Fruit fly (Drosophila melanogaster) whole organism: ENCODE measurements around the gene CG33116.

Experiments used
- CG8478 ChIP-seq: fragments of >200 bp; optimal IDR thresholded peaks from 2 replicates; lab custom pipeline; 2018; ENCODE audit warnings: inconsistent platforms
- Dll ChIP-seq: fragments of >200 bp; optimal IDR thresholded peaks from 2 replicates; lab custom pipeline; 2017
- EcR ChIP-seq, 2 experiments: fragments of >200 bp; optimal IDR thresholded peaks; 2 replicates each; lab custom pipeline; 2017; ENCODE audit warnings: missing biosample characterization in 2 of 2, missing genetic modification characterization in 2 of 2, missing genetic modification reagents in 2 of 2
- pan ChIP-seq: fragments of >200 bp; optimal IDR thresholded peaks from 2 replicates; lab custom pipeline; 2017
- psq ChIP-seq: fragments of >200 bp; optimal IDR thresholded peaks from 2 replicates; lab custom pipeline; 2017
- usp ChIP-seq: fragments of >200 bp; optimal IDR thresholded peaks from 2 replicates; lab custom pipeline; 2017; ENCODE audit warnings: missing biosample characterization, missing genetic modification characterization, mixed read lengths

The CG33116 gene

dm6 chr2L:19574959-19575625, 41.8 kb downstream of the CG33116 start:
- no peak for TF ChIP-seq Dll (lab: Kevin White, UChicago)
- peak in 1 of 2 experiments; percentile 92 for TF ChIP-seq EcR (GFP tag; optimal IDR thresholded peaks at IDR 0.05; lab: Kevin White, UChicago)

dm6 chr2L:19575626-19576298, 42.5 kb downstream of the CG33116 start:
- TF ChIP-seq Dll (lab: Kevin White, UChicago): peak; percentile 72
- no peak for TF ChIP-seq usp

- TF ChIP-seq CG8478 (lab: Kevin White, UChicago) (peak; percentile 76), pan (lab: Kevin White, UChicago) (no peak)
Measured at dm6 chr2L:19576299-19576971, 43.2 kb downstream of the CG33116 start.

- no peak for TF ChIP-seq EcR (GFP tag; optimal IDR thresholded peaks at IDR 0.05; lab: Kevin White, UChicago)
- no peak for TF ChIP-seq pan (lab: Kevin White, UChicago)
- TF ChIP-seq Dll (lab: Kevin White, UChicago): no peak
- TF ChIP-seq CG8478 (lab: Kevin White, UChicago): no peak
- TF ChIP-seq psq (lab: Kevin White, UChicago): no peak
- no peak for TF ChIP-seq usp
Measured at dm6 chr2L:19577187-19577765, 44.0 kb downstream of the CG33116 start, which contains the start of the genes spi and msb1l. TSS of gene spi (minus strand) at chr2L:19577315. TSS of gene msb1l (plus strand) at chr2L:19577701.

dm6 chr2L:19579995-19580578, 46.8 kb downstream of the CG33116 start, which contains the start of gene Pmvk:
TSS of gene Pmvk (minus strand) at chr2L:19580351.
- TF ChIP-seq psq (lab: Kevin White, UChicago) (no peak), CG8478 (lab: Kevin White, UChicago) (no peak), EcR (GFP tag; optimal IDR thresholded peaks at IDR 0.05; lab: Kevin White, UChicago) (no peak), usp (no peak), pan (lab: Kevin White, UChicago) (no peak), Dll (lab: Kevin White, UChicago) (no peak)

dm6 chr2L:19582185-19582584, 48.9 kb downstream of the CG33116 start, which contains the start of gene Hakai:
TSS of gene Hakai (minus strand) at chr2L:19582474.
- TF ChIP-seq psq (lab: Kevin White, UChicago) (no peak), pan (lab: Kevin White, UChicago) (no peak), CG8478 (lab: Kevin White, UChicago) (no peak), Dll (lab: Kevin White, UChicago) (no peak), usp (no peak), EcR (GFP tag; optimal IDR thresholded peaks at IDR 0.05; lab: Kevin White, UChicago) (no peak)

dm6 chr2L:19583926-19584392, 50.7 kb downstream of the CG33116 start, which contains the start of the genes PCNA2 and CG10366:
TSS of gene PCNA2 (minus strand) at chr2L:19583990.
TSS of gene CG10366 (plus strand) at chr2L:19584235.
- TF ChIP-seq usp (no peak), psq (lab: Kevin White, UChicago) (no peak), pan (lab: Kevin White, UChicago) (no peak), Dll (lab: Kevin White, UChicago) (no peak), CG8478 (lab: Kevin White, UChicago) (no peak)

- no peak for TF ChIP-seq usp
Measured at dm6 chr2L:19586436-19587333, 53.4 kb downstream of the CG33116 start, which contains the start of gene Lar. TSS of gene Lar (plus strand) at chr2L:19586623.
